Worm (Caenorhabditis elegans) whole organism, L1 larva: ENCODE results near the gene F59G1.4.

ENCODE experiments used
- C16A3.4 ChIP-seq: fragments of 150-350 bp; optimal IDR thresholded peaks from 2 replicates; lab custom pipeline; 2014; ENCODE audit warnings: missing biosample characterization, missing genetic modification characterization
- C34B4.2 ChIP-seq: sonication (generic microtip); optimal IDR thresholded peaks from 2 replicates; lab custom pipeline; 2017; ENCODE audit warnings: mild to moderate bottlenecking, missing genetic modification characterization, missing compliant biosample characterization
- F16B12.6 ChIP-seq: fragments of 150-350 bp; optimal IDR thresholded peaks from 2 replicates; lab custom pipeline; 2014; ENCODE audit warnings: missing biosample characterization, missing genetic modification characterization
- aha-1 ChIP-seq: fragments of 150-350 bp; optimal IDR thresholded peaks from 2 replicates; lab custom pipeline; 2014; ENCODE audit warnings: missing biosample characterization, missing genetic modification characterization
- blmp-1 ChIP-seq: fragments of 150-350 bp; optimal IDR thresholded peaks from 2 replicates; lab custom pipeline; 2014; ENCODE audit warnings: missing biosample characterization, missing genetic modification characterization
- ceh-63 ChIP-seq: fragments of 200-800 bp; sonication (Bioruptor generic); optimal IDR thresholded peaks from 2 replicates; lab custom pipeline; 2018; ENCODE audit warnings: mild to moderate bottlenecking, missing genetic modification characterization, missing compliant biosample characterization
- ceh-8 ChIP-seq: fragments of 200-800 bp; sonication (Bioruptor generic); optimal IDR thresholded peaks from 2 replicates; lab custom pipeline; 2018; ENCODE audit warnings: mild to moderate bottlenecking, missing genetic modification characterization, moderate library complexity, missing compliant biosample characterization
- ceh-82 ChIP-seq, 3 experiments: fragments of 150-350 bp in 1 of 3; sonication (generic microtip) in 2 of 3; optimal IDR thresholded peaks; 2 replicates each; lab custom pipeline; 2014 to 2017; ENCODE audit warnings: missing biosample characterization in 3 of 3, missing genetic modification characterization in 3 of 3
- ceh-90 ChIP-seq: sonication (generic microtip); optimal IDR thresholded peaks from 2 replicates; lab custom pipeline; 2016; ENCODE audit warnings: missing genetic modification characterization, missing compliant biosample characterization
- dsc-1 ChIP-seq: sonication (generic microtip); optimal IDR thresholded peaks from 2 replicates; lab custom pipeline; 2016; ENCODE audit warnings: mild to moderate bottlenecking, missing genetic modification characterization, missing compliant biosample characterization
- efl-1 ChIP-seq, 4 experiments: fragments of 150-350 bp; optimal IDR thresholded peaks in 3 of 4; peaks in 1 of 4; 1 replicate in 1 of 4; 2 replicates in 3 of 4; lab custom pipeline; 2014; ENCODE audit warnings: missing biosample characterization in 2 of 4, missing genetic modification characterization in 2 of 4, missing genetic modification reagents in 2 of 4
- egl-13 ChIP-seq: sonication (generic microtip); optimal IDR thresholded peaks from 2 replicates; lab custom pipeline; 2016; ENCODE audit warnings: missing genotype, missing genetic modification reagents, missing genetic modification characterization, missing compliant biosample characterization
- egl-27 ChIP-seq, 2 experiments: fragments of 150-350 bp in 1 of 2; sonication (generic microtip); optimal IDR thresholded peaks; 3 replicates each; lab custom pipeline; 2017 to 2018; ENCODE audit warnings: missing biosample characterization in 2 of 2, missing genetic modification characterization in 2 of 2, missing genetic modification reagents in 2 of 2
- elt-2 ChIP-seq: sonication (generic microtip); optimal IDR thresholded peaks from 2 replicates; lab custom pipeline; 2016; ENCODE audit warnings: missing genetic modification characterization, mild to moderate bottlenecking, inconsistent platforms, missing compliant biosample characterization, missing genetic modification reagents
- elt-3 ChIP-seq, 6 experiments: fragments of 150-350 bp in 1 of 6; sonication (generic microtip); optimal IDR thresholded peaks; 2 replicates each; lab custom pipeline; 2017 to 2018; ENCODE audit warnings: missing biosample characterization in 6 of 6, missing genetic modification characterization in 6 of 6, inconsistent platforms in 1 of 6
- ets-5 ChIP-seq: fragments of 200-800 bp; sonication (Bioruptor generic); IDR thresholded peaks from 2 replicates; pipeline ENCODE4 v1.3.6; 2022; ENCODE audit warnings: missing genetic modification characterization, missing compliant biosample characterization
- fkh-10 ChIP-seq: sonication (generic microtip); optimal IDR thresholded peaks from 2 replicates; lab custom pipeline; 2017; ENCODE audit warnings: missing biosample characterization, missing genetic modification reagents, missing genetic modification characterization
- fkh-8 ChIP-seq: sonication (generic microtip); optimal IDR thresholded peaks from 2 replicates; lab custom pipeline; 2016; ENCODE audit warnings: mild to moderate bottlenecking, missing genetic modification characterization, missing compliant biosample characterization
- fos-1 ChIP-seq: fragments of 150-350 bp; optimal IDR thresholded peaks from 2 replicates; lab custom pipeline; 2014; ENCODE audit warnings: missing biosample characterization, missing genetic modification characterization
- hlh-17 ChIP-seq: fragments of 200-800 bp; sonication (Bioruptor generic); optimal IDR thresholded peaks from 2 replicates; lab custom pipeline; 2018; ENCODE audit warnings: missing genetic modification characterization, mild to moderate bottlenecking, missing compliant biosample characterization, moderate library complexity, borderline replicate concordance
- hlh-4 ChIP-seq: sonication (generic microtip); optimal IDR thresholded peaks from 2 replicates; lab custom pipeline; 2016; ENCODE audit warnings: mild to moderate bottlenecking, missing genetic modification characterization, missing compliant biosample characterization
- irx-1 ChIP-seq: sonication (generic microtip); optimal IDR thresholded peaks from 2 replicates; lab custom pipeline; 2016; ENCODE audit warnings: missing genetic modification characterization, missing compliant biosample characterization
- isw-1 ChIP-seq: fragments of 200-800 bp; sonication (Bioruptor generic); IDR thresholded peaks from 2 replicates; pipeline ENCODE4 v1.3.6; 2022; ENCODE audit warnings: missing genetic modification characterization, missing compliant biosample characterization
- lin-14 ChIP-seq: fragments of 200-800 bp; sonication (Bioruptor generic); optimal IDR thresholded peaks from 2 replicates; lab custom pipeline; 2018; ENCODE audit warnings: mild to moderate bottlenecking, missing genetic modification characterization, moderate library complexity, missing compliant biosample characterization
- lin-39 ChIP-seq: fragments of 150-350 bp; optimal IDR thresholded peaks from 2 replicates; lab custom pipeline; 2014; ENCODE audit warnings: missing biosample characterization, missing genetic modification reagents, missing genetic modification characterization
- lir-3 ChIP-seq: sonication (generic microtip); optimal IDR thresholded peaks from 2 replicates; lab custom pipeline; 2016; ENCODE audit warnings: mild to moderate bottlenecking, missing genetic modification characterization, moderate library complexity, missing compliant biosample characterization; ENCODE audit not compliant: poor library complexity
- mab-9 ChIP-seq: fragments of 200-800 bp; sonication (Bioruptor generic); IDR thresholded peaks from 2 replicates; pipeline ENCODE4 v1.3.6; 2022; ENCODE audit warnings: missing genetic modification reagents, missing genetic modification characterization, missing compliant biosample characterization
- mdl-1 ChIP-seq, 2 experiments: fragments of 150-350 bp; optimal IDR thresholded peaks; 2 replicates each; lab custom pipeline; 2014 to 2017; ENCODE audit warnings: missing biosample characterization in 2 of 2, missing genetic modification characterization in 2 of 2, inconsistent platforms in 1 of 2
- nhr-12 ChIP-seq: sonication (generic microtip); optimal IDR thresholded peaks from 2 replicates; lab custom pipeline; 2017; ENCODE audit warnings: missing biosample characterization, missing genetic modification characterization
- nhr-19 ChIP-seq: fragments of 200-800 bp; sonication (Bioruptor generic); conservative IDR thresholded peaks from 2 replicates; pipeline ENCODE4 v1.3.6; 2022; ENCODE audit warnings: missing genetic modification characterization, missing compliant biosample characterization
- nhr-237 ChIP-seq: fragments of 150-350 bp; optimal IDR thresholded peaks from 2 replicates; lab custom pipeline; 2014; ENCODE audit warnings: missing biosample characterization, missing genetic modification characterization
- nhr-47 ChIP-seq: sonication (generic microtip); optimal IDR thresholded peaks from 2 replicates; lab custom pipeline; 2016; ENCODE audit warnings: mild to moderate bottlenecking, missing genetic modification characterization, moderate library complexity, missing compliant biosample characterization
- nhr-71 ChIP-seq: sonication (generic microtip); optimal IDR thresholded peaks from 2 replicates; lab custom pipeline; 2016; ENCODE audit warnings: mild to moderate bottlenecking, missing genetic modification characterization, moderate library complexity, missing compliant biosample characterization
- nhr-76 ChIP-seq: sonication (generic microtip); optimal IDR thresholded peaks from 2 replicates; lab custom pipeline; 2017; ENCODE audit warnings: missing biosample characterization, missing genetic modification characterization
- nhr-84 ChIP-seq: sonication (generic microtip); optimal IDR thresholded peaks from 2 replicates; lab custom pipeline; 2017; ENCODE audit warnings: missing biosample characterization, missing genetic modification characterization
- nhr-85 ChIP-seq: sonication (generic microtip); peaks from one replicate; lab custom pipeline; 2016; ENCODE audit warnings: missing genetic modification characterization, inconsistent platforms, missing compliant biosample characterization
- pax-3 ChIP-seq: fragments of 200-800 bp; sonication (Bioruptor generic); optimal IDR thresholded peaks from 2 replicates; lab custom pipeline; 2018; ENCODE audit warnings: mild to moderate bottlenecking, missing genetic modification characterization, moderate library complexity, missing compliant biosample characterization
- snu-23 ChIP-seq: sonication (generic microtip); optimal IDR thresholded peaks from 2 replicates; lab custom pipeline; 2016; ENCODE audit warnings: missing genetic modification characterization, missing compliant biosample characterization
- swsn-7 ChIP-seq: sonication (generic microtip); optimal IDR thresholded peaks from 2 replicates; lab custom pipeline; 2016; ENCODE audit warnings: missing genetic modification characterization, missing compliant biosample characterization
- tlp-1 ChIP-seq: fragments of 150-350 bp; optimal IDR thresholded peaks from 2 replicates; lab custom pipeline; 2014; ENCODE audit warnings: missing biosample characterization, missing genetic modification characterization
- unc-30 ChIP-seq: sonication (generic microtip); optimal IDR thresholded peaks from 2 replicates; lab custom pipeline; 2017; ENCODE audit warnings: missing biosample characterization, missing genetic modification characterization
- unc-86 ChIP-seq: sonication (generic microtip); optimal IDR thresholded peaks from 2 replicates; lab custom pipeline; 2016; ENCODE audit warnings: missing genetic modification characterization, missing compliant biosample characterization
- unc-98 ChIP-seq: fragments of 200-800 bp; sonication (Bioruptor generic); IDR thresholded peaks from 2 replicates; pipeline ENCODE4 v1.3.6; 2022; ENCODE audit warnings: missing genetic modification characterization, missing compliant biosample characterization
- vab-15 ChIP-seq: sonication (generic microtip); optimal IDR thresholded peaks from 2 replicates; lab custom pipeline; 2017; ENCODE audit warnings: missing genotype, mild to moderate bottlenecking, missing genetic modification characterization, missing compliant biosample characterization
- zag-1 ChIP-seq: fragments of 150-350 bp; optimal IDR thresholded peaks from 2 replicates; lab custom pipeline; 2014; ENCODE audit warnings: missing biosample characterization, missing genetic modification characterization

Gene F59G1.4

DNA sequence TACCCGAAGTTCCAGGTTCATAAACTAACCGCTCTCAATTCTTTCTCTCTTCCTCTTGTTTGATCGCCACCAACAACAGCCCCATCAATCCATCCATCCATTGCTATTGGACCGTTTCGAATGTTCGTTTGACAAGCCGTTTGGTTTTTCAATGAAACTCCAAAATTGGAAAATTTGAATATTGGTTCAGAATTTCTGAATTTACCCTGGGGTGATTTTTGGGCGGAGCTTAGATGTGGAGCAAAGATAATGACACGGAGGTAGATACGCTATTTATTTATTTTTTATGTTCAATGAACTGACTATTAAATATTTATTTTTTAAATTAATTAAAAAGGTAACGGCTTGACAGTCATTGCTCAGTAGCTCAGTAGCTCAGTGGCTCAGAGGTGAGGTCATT, 48.3 kb downstream of the F59G1.4 start, which contains the start of gene B0034.2:
Gene B0034.2 (minus strand): TSS at position 101 of the 400 bp plus-strand sequence.
- TF ChIP-seq hlh-4 (tag; lab: Kevin White, UChicago) (no peak), blmp-1 (tag; lab: Kevin White, UChicago) (no peak), irx-1 (tag; lab: Kevin White, UChicago) (no peak), egl-13 (no peak), fos-1 (tag; lab: Kevin White, UChicago) (no peak), C34B4.2 (tag; lab: Kevin White, UChicago) (no peak), lin-39 (tag; lab: Kevin White, UChicago) (no peak), unc-98 (GFP tag; lab: Robert Waterston, UW) (no peak), mdl-1 (tag; optimal IDR thresholded peaks at IDR 0.05; lab: Kevin White, UChicago) (no peak), elt-3 (tag; optimal IDR thresholded peaks at IDR 0.05; lab: Kevin White, UChicago) (no peak), ceh-63 (no peak), vab-15 (tag; lab: Kevin White, UChicago) (no peak), aha-1 (tag; lab: Kevin White, UChicago) (no peak), C16A3.4 (tag; lab: Kevin White, UChicago) (no peak)

DNA sequence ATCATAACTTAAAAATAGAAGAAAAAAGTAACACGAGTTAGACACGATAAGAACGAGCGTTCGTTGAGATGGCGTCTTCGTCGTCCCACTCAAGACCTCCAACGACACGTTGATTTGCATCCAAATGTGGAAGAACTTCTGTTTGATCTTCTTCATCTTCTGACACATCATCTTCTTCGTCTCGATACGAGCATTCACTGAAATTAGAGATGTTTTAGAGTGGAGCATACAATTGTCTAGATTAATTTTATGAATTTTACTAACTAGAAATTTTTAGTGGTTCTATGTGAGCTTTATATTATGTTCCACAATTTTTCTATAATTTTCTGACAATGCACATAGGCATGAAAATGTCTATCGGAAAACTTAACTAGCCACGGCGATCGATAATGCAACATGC, 49.8 kb downstream of the F59G1.4 start:
- TF ChIP-seq isw-1 (GFP tag; lab: Robert Waterston, UW) (no peak), fkh-8 (tag; lab: Kevin White, UChicago) (no peak), efl-1 (optimal IDR thresholded peaks at IDR 0.05; lab: Kevin White, UChicago) (no peak), efl-1 (GFP tag; optimal IDR thresholded peaks at IDR 0.05 in 1 of 2; lab: Kevin White, UChicago) (peak in 1 of 2 experiments; percentile 83), F16B12.6 (tag; lab: Kevin White, UChicago) (no peak), blmp-1 (tag; lab: Kevin White, UChicago) (no peak), egl-27 (tag; optimal IDR thresholded peaks at IDR 0.05; lab: Kevin White, UChicago) (no peak)
- TF ChIP-seq, all 84 proteins: peak for 1

DNA sequence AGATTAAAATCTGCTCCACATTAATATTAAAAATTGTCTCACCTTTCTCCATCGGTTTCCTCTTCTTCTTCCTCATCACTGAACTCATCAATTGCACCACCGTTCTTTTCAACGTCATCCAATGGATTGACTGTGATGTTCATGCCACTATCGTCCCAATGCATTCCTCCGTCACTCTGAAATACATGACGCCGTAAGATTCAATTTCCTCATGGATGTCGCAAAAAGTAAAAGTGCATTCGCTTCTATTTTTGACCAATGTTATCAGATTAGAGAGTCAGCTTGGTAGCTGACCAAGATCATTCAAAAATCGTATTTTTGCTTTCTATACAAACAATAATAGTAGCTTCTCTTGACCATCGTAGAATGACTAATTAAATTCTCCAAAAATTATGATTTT, 50.5 kb downstream of the F59G1.4 start:
- TF ChIP-seq isw-1 (GFP tag; lab: Robert Waterston, UW) (no peak), C16A3.4 (tag; lab: Kevin White, UChicago) (no peak), nhr-85 (tag; lab: Kevin White, UChicago) (no peak), nhr-47 (tag; lab: Kevin White, UChicago) (no peak), irx-1 (tag; lab: Kevin White, UChicago) (no peak), fkh-10 (GFP tag; lab: Kevin White, UChicago) (peak; percentile 70)

DNA sequence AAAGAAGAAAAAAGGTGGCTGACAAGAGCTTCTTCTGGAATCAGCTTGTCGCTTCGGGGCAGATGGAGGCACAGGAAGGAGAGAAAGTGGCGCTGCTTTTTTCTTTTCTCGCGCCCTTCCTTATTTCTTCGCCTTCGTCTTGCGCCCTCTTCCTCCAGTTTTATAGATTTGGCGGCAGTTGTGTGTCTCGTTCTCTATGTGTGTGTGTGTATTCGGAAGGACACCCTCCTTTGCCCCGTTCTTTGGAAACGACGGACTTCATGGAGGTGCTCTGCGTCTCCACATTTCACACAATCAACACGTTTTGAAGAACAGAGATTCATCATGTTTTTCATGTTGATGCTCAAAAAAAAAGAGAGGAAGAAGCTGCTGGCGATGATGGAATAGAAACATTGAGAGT, 52.7 kb downstream of the F59G1.4 start:
- no peak for TF ChIP-seq swsn-7
- peak; percentile 8 for TF ChIP-seq nhr-71 (tag; lab: Kevin White, UChicago)
- no peak for TF ChIP-seq pax-3 (tag; lab: Kevin White, UChicago)
- no peak for TF ChIP-seq ceh-90 (tag; lab: Kevin White, UChicago)
- no peak for TF ChIP-seq snu-23 (GFP tag; lab: Kevin White, UChicago)
- no peak for TF ChIP-seq elt-2 (tag; lab: Kevin White, UChicago)
- TF ChIP-seq ets-5: no peak
- no peak for TF ChIP-seq nhr-19
- TF ChIP-seq ceh-8 (GFP tag; lab: Kevin White, UChicago): no peak
- peak; percentile 21 for TF ChIP-seq fkh-10 (GFP tag; lab: Kevin White, UChicago)
- no peak for TF ChIP-seq zag-1
- TF ChIP-seq nhr-237 (tag; lab: Kevin White, UChicago): no peak
- TF ChIP-seq blmp-1 (tag; lab: Kevin White, UChicago): no peak
- TF ChIP-seq unc-98 (GFP tag; lab: Robert Waterston, UW): no peak
- no peak for TF ChIP-seq nhr-47 (tag; lab: Kevin White, UChicago)
- no peak for TF ChIP-seq nhr-12 (tag; lab: Kevin White, UChicago)
- no peak for TF ChIP-seq tlp-1 (tag; lab: Kevin White, UChicago)
- TF ChIP-seq vab-15 (tag; lab: Kevin White, UChicago): no peak
- TF ChIP-seq hlh-17 (GFP tag; lab: Kevin White, UChicago): no peak
- peak in 1 of 3 experiments; percentile 20 for TF ChIP-seq ceh-82 (tag; optimal IDR thresholded peaks at IDR 0.05; lab: Kevin White, UChicago)
- TF ChIP-seq unc-86: no peak
- peak; percentile 84 for TF ChIP-seq lin-14 (GFP tag; lab: Kevin White, UChicago)
- no peak for TF ChIP-seq mab-9 (GFP tag; lab: Robert Waterston, UW)
- peak; percentile 27 for TF ChIP-seq dsc-1 (tag; lab: Kevin White, UChicago)
- TF ChIP-seq F16B12.6 (tag; lab: Kevin White, UChicago): no peak
- no peak for TF ChIP-seq unc-30 (tag; lab: Kevin White, UChicago)
- no peak for TF ChIP-seq nhr-84 (tag; lab: Kevin White, UChicago)
- no peak for TF ChIP-seq hlh-4 (tag; lab: Kevin White, UChicago)
- no peak for TF ChIP-seq lir-3
- no peak for TF ChIP-seq nhr-76 (tag; lab: Kevin White, UChicago)
